Worm (Caenorhabditis elegans) whole organism, dauer: Measurements from ENCODE around the gene F47B7.5.

Source experiments
- unc-62 ChIP-seq: sonication (generic microtip); optimal IDR thresholded peaks from 2 replicates; lab custom pipeline; 2017; ENCODE audit warnings: missing biosample characterization, missing genetic modification reagents, missing genetic modification characterization

The F47B7.5 gene

ce11 chrX:3768717-3769116 lies at the start of gene F47B7.5:
Gene F47B7.5, minus strand, starts transcription at chrX:3768817.
- no peak for TF ChIP-seq unc-62 (GFP tag; lab: Kevin White, UChicago)

ce11 chrX:3814827-3815226 lies 46.2 kb upstream of the F47B7.5 start:
- TF ChIP-seq unc-62 (GFP tag; lab: Kevin White, UChicago) = no peak

- TF ChIP-seq unc-62 (GFP tag; lab: Kevin White, UChicago) = no peak
Measured at ce11 chrX:3807166-3807565, 38.5 kb upstream of the F47B7.5 start, which contains the start of gene F35A5.1. Gene F35A5.1, plus strand, starts transcription at chrX:3807466.

- TF ChIP-seq unc-62 (GFP tag; lab: Kevin White, UChicago) = no peak
Measured at ce11 chrX:3804837-3805236, 36.2 kb upstream of the F47B7.5 start, which contains the start of gene F35A5.2. Gene F35A5.2, plus strand, starts transcription at chrX:3805137.

ce11 chrX:3803314-3803713 lies 34.7 kb upstream of the F47B7.5 start, which contains the start of gene F35A5.8:
Gene F35A5.8, minus strand, starts transcription at chrX:3803464.
- no peak for TF ChIP-seq unc-62 (GFP tag; lab: Kevin White, UChicago)

- TF ChIP-seq unc-62 (GFP tag; lab: Kevin White, UChicago) = no peak
Measured at ce11 chrX:3802743-3803142, 34.1 kb upstream of the F47B7.5 start.

- no peak for TF ChIP-seq unc-62 (GFP tag; lab: Kevin White, UChicago)
Measured at ce11 chrX:3798288-3798687, 29.7 kb upstream of the F47B7.5 start.

- TF ChIP-seq unc-62 (GFP tag; lab: Kevin White, UChicago) = no peak
Measured at ce11 chrX:3797882-3798281, 29.3 kb upstream of the F47B7.5 start, which contains the start of gene abu-10. Gene abu-10, plus strand, starts transcription at chrX:3798182.

- no peak for TF ChIP-seq unc-62 (GFP tag; lab: Kevin White, UChicago)
Measured at ce11 chrX:3795642-3796041, 27.0 kb upstream of the F47B7.5 start, which contains the start of gene F35A5.5. Gene F35A5.5, minus strand, starts transcription at chrX:3795742.

ce11 chrX:3794161-3794560 lies 25.5 kb upstream of the F47B7.5 start:
- TF ChIP-seq unc-62 (GFP tag; lab: Kevin White, UChicago) = no peak

ce11 chrX:3793389-3793788 lies 24.8 kb upstream of the F47B7.5 start:
- no peak for TF ChIP-seq unc-62 (GFP tag; lab: Kevin White, UChicago)

ce11 chrX:3792715-3793114 lies 24.1 kb upstream of the F47B7.5 start, which contains the start of gene idpp-5:
Gene idpp-5, minus strand, starts transcription at chrX:3792815.
- TF ChIP-seq unc-62 (GFP tag; lab: Kevin White, UChicago) = no peak

ce11 chrX:3791098-3791497 lies 22.5 kb upstream of the F47B7.5 start:
- TF ChIP-seq unc-62 (GFP tag; lab: Kevin White, UChicago) = no peak

- no peak for TF ChIP-seq unc-62 (GFP tag; lab: Kevin White, UChicago)
Measured at ce11 chrX:3788483-3788882, 19.9 kb upstream of the F47B7.5 start.

- TF ChIP-seq unc-62 (GFP tag; lab: Kevin White, UChicago) = no peak
Measured at ce11 chrX:3787431-3788076, 18.9 kb upstream of the F47B7.5 start, which contains the start of gene pmpl-1. Gene pmpl-1, plus strand, starts transcription at chrX:3788026.

ce11 chrX:3785111-3785808 lies 16.6 kb upstream of the F47B7.5 start:
- no peak for TF ChIP-seq unc-62 (GFP tag; lab: Kevin White, UChicago)
